Fruit fly (Drosophila melanogaster) whole organism, adult: ENCODE data around the gene CG9747.

ENCODE experiments used
- CG12768 ChIP-seq: fragments of 200-800 bp; sonication (Bioruptor generic); optimal IDR thresholded peaks from 2 replicates; lab custom pipeline; 2017; ENCODE audit warnings: missing biosample characterization, missing genetic modification characterization, mild to moderate bottlenecking, moderate library complexity, missing genetic modification reagents
- CG14711 ChIP-seq: fragments of 200-800 bp; sonication (Bioruptor generic); optimal IDR thresholded peaks from 2 replicates; lab custom pipeline; 2018; ENCODE audit warnings: missing biosample characterization, mild to moderate bottlenecking, missing genetic modification characterization, moderate library complexity
- CG1620 ChIP-seq: fragments of 200-800 bp; sonication (Bioruptor generic); optimal IDR thresholded peaks from 2 replicates; lab custom pipeline; 2016; ENCODE audit warnings: missing biosample characterization, missing genetic modification characterization
- CG33017 ChIP-seq: fragments of 200-800 bp; sonication (Bioruptor generic); optimal IDR thresholded peaks from 2 replicates; lab custom pipeline; 2018; ENCODE audit warnings: missing biosample characterization, mild to moderate bottlenecking, missing genetic modification characterization, moderate library complexity
- CG5204 ChIP-seq: fragments of 200-800 bp; sonication (Bioruptor generic); optimal IDR thresholded peaks from 2 replicates; lab custom pipeline; 2016; ENCODE audit warnings: missing biosample characterization, missing genetic modification characterization
- CG7101 ChIP-seq: fragments of 200-800 bp; sonication (Bioruptor generic); optimal IDR thresholded peaks from 2 replicates; lab custom pipeline; 2018; ENCODE audit warnings: missing biosample characterization, mild to moderate bottlenecking, missing genetic modification characterization, moderate library complexity
- Crg-1 ChIP-seq: fragments of 200-800 bp; sonication (Bioruptor generic); optimal IDR thresholded peaks from 2 replicates; lab custom pipeline; 2016; ENCODE audit warnings: missing biosample characterization, missing genetic modification characterization
- Hr96 ChIP-seq: fragments of 200-800 bp; sonication (Bioruptor generic); optimal IDR thresholded peaks from 2 replicates; lab custom pipeline; 2016; ENCODE audit warnings: missing biosample characterization, missing genetic modification characterization
- Mnt ChIP-seq: fragments of 200-800 bp; sonication (Bioruptor generic); optimal IDR thresholded peaks from 2 replicates; lab custom pipeline; 2016; ENCODE audit warnings: missing biosample characterization, mild to moderate bottlenecking, missing genetic modification characterization
- cic ChIP-seq: fragments of 200-800 bp; sonication (Bioruptor generic); optimal IDR thresholded peaks from 2 replicates; lab custom pipeline; 2017; ENCODE audit warnings: missing biosample characterization, mild to moderate bottlenecking, missing genetic modification characterization, moderate library complexity
- cnc ChIP-seq, 2 experiments: fragments of >200 bp; optimal IDR thresholded peaks; 2 replicates each; lab custom pipeline; 2017
- kay ChIP-seq: fragments of 200-800 bp; sonication (Bioruptor generic); peaks from one replicate; lab custom pipeline; 2016; ENCODE audit warnings: missing biosample characterization, missing genetic modification characterization, borderline replicate concordance
- ovo ChIP-seq: fragments of 200-800 bp; sonication (Bioruptor generic); optimal IDR thresholded peaks from 2 replicates; lab custom pipeline; 2016; ENCODE audit warnings: missing biosample characterization, missing genetic modification characterization
- tj ChIP-seq: fragments of 200-800 bp; sonication (Bioruptor generic); optimal IDR thresholded peaks from 3 replicates; lab custom pipeline; 2017; ENCODE audit warnings: missing biosample characterization, mild to moderate bottlenecking, missing genetic modification characterization, moderate library complexity

DNA sequence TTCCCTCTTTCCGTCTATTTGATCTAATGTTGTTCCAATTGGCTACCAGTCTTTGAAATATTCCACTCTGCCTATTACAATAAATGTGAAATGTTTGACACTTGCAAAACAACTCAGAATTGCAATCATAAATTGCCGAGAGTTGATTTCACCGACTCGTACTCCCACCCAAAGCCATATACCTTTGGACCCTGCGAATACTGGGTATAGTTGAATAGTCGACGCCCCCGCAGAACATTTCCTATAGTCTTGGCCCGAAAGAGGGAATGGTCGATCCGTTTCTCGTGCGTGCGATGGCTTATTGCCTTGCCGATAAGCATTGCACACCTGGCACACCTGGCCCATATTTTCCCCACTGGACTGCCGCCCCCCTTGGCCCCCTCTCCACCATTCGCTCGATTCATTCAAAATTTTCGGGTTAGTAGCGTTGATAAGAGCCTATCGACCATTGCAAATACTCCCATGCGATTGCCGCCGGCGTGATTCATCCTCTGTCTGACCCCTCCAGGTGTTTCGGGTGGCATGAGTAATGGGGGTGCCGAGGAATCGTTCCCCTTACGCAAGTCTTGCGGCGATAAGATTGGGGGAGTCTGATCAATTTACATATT, 9.1 kb upstream of the CG9747 start:
- TF ChIP-seq CG7101 (tag; lab: Kevin White, UChicago), result no peak
- TF ChIP-seq CG12768 (GFP tag; lab: Kevin White, UChicago), result no peak
- peak; percentile 12 for TF ChIP-seq cic (GFP tag; lab: Kevin White, UChicago)
- TF ChIP-seq ovo, result no peak
- no peak for TF ChIP-seq CG14711 (tag; lab: Kevin White, UChicago)
- peak; percentile 61 for TF ChIP-seq kay
- TF ChIP-seq CG33017 (tag; lab: Kevin White, UChicago), result no peak
- no peak for TF ChIP-seq tj (GFP tag; lab: Kevin White, UChicago)
- no peak for TF ChIP-seq Mnt
- no peak for TF ChIP-seq CG5204
- no peak for TF ChIP-seq CG1620 (GFP tag; lab: Kevin White, UChicago)
- no peak for TF ChIP-seq Crg-1 (GFP tag; lab: Kevin White, UChicago)
- no peak for TF ChIP-seq Hr96 (GFP tag; lab: Kevin White, UChicago)
- no peak for TF ChIP-seq cnc (optimal IDR thresholded peaks at IDR 0.05; lab: Kevin White, UChicago)
